Fruit fly (Drosophila melanogaster) whole organism, embryonic: ENCODE data around the gene Ero1L.

Experiments used
- CG31388 ChIP-seq: fragments of 200-800 bp; sonication (Bioruptor generic); optimal IDR thresholded peaks from 2 replicates; lab custom pipeline; 2016; ENCODE audit warnings: missing biosample characterization, missing genetic modification characterization
- br ChIP-seq: fragments of >200 bp; optimal IDR thresholded peaks from 2 replicates; lab custom pipeline; 2017

DNA sequence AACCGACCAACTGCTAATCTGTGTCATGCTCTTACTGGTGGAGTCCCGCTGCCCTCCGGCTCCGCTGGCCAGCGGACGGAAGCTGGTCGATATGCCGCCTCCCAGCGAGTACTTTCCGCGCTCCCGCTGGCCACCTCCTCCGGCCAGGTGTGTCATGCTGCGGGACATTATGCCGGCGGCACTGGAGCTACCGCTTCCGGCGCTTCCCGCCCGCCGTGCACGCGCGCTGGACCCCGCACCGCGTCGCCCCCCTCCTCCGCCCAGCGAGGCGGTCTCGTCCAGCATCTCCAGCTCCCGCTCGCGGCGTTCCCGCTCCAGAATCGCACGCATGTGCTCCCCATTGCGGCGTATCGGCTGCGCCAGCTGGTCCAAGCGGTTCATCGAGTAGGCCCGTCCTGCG lies 41.6 kb upstream of the Ero1L start:
- no peak for TF ChIP-seq br (lab: Kevin White, UChicago)
- TF ChIP-seq CG31388: no peak
